Fruit fly (Drosophila melanogaster): ENCODE results near the gene Gk1.

Gene Gk1

dm6 chr3L:175949-176348 lies 29.7 kb downstream of the Gk1 start, which contains the start of gene CG7049:
TSS of gene CG7049 (minus strand) at chr3L:176228.
- TF ChIP-seq N (GFP tag; optimal IDR thresholded peaks at IDR 0.05) (peak; percentile 50), Mio (GFP tag; optimal IDR thresholded peaks at IDR 0.05) (no peak), Myc (optimal IDR thresholded peaks at IDR 0.05) (peak; percentile 86)

- TF ChIP-seq ey (GFP tag; optimal IDR thresholded peaks at IDR 0.05), result no peak
- no peak for TF ChIP-seq lola (GFP tag; optimal IDR thresholded peaks at IDR 0.05)
- no peak for TF ChIP-seq GATAd (GFP tag; optimal IDR thresholded peaks at IDR 0.05)
- TF ChIP-seq h (GFP tag; optimal IDR thresholded peaks at IDR 0.05), result no peak
- TF ChIP-seq Dif (GFP tag; optimal IDR thresholded peaks at IDR 0.05; ENCODE audit: partially characterized antibody), result no peak
- no peak for TF ChIP-seq sage (GFP tag; optimal IDR thresholded peaks at IDR 0.05)
- no peak for TF ChIP-seq brk (GFP tag; optimal IDR thresholded peaks at IDR 0.05)
- TF ChIP-seq dl (GFP tag; optimal IDR thresholded peaks at IDR 0.05; ENCODE audit: insufficient read depth in 1 of 2, partially characterized antibody in 2 of 2), result no peak
- peak; percentile 10 for TF ChIP-seq woc (GFP tag; optimal IDR thresholded peaks at IDR 0.05)
- no peak for TF ChIP-seq fru (GFP tag; optimal IDR thresholded peaks at IDR 0.05)
- TF ChIP-seq Jra (GFP tag; optimal IDR thresholded peaks at IDR 0.05), result peak; percentile 54
- TF ChIP-seq sv (GFP tag; optimal IDR thresholded peaks at IDR 0.05), result no peak
- TF ChIP-seq Mio (GFP tag; optimal IDR thresholded peaks at IDR 0.05), result no peak
- TF ChIP-seq usp (GFP tag; optimal IDR thresholded peaks at IDR 0.05), result no peak
- TF ChIP-seq pan (optimal IDR thresholded peaks at IDR 0.05), result no peak
- no peak for TF ChIP-seq psq (GFP tag; optimal IDR thresholded peaks at IDR 0.05)
- TF ChIP-seq CrebA (GFP tag; optimal IDR thresholded peaks at IDR 0.05; ENCODE audit: borderline replicate concordance), result no peak
- TF ChIP-seq tai (GFP tag; optimal IDR thresholded peaks at IDR 0.05), result no peak
These were observed 31.1 kb downstream of the Gk1 start for dm6 chr3L:174501-174900.

- TF ChIP-seq fru (GFP tag; optimal IDR thresholded peaks at IDR 0.05) (no peak), dsf (GFP tag; optimal IDR thresholded peaks at IDR 0.05; ENCODE audit: borderline replicate concordance) (no peak), usp (GFP tag; optimal IDR thresholded peaks at IDR 0.05) (no peak), ey (GFP tag; optimal IDR thresholded peaks at IDR 0.05) (no peak), N (GFP tag; optimal IDR thresholded peaks at IDR 0.05) (no peak), psq (GFP tag; optimal IDR thresholded peaks at IDR 0.05) (no peak), GATAd (GFP tag; optimal IDR thresholded peaks at IDR 0.05) (no peak), Hnf4 (GFP tag; optimal IDR thresholded peaks at IDR 0.05) (no peak), Abd-B (GFP tag; optimal IDR thresholded peaks at IDR 0.05) (no peak), woc (GFP tag; optimal IDR thresholded peaks at IDR 0.05) (no peak), rgr (GFP tag; optimal IDR thresholded peaks at IDR 0.05) (no peak), Sp1 (GFP tag; optimal IDR thresholded peaks at IDR 0.05) (no peak), foxo (GFP tag; optimal IDR thresholded peaks at IDR 0.05) (no peak), CG9705 (GFP tag; optimal IDR thresholded peaks at IDR 0.05) (no peak), Mio (GFP tag; optimal IDR thresholded peaks at IDR 0.05) (no peak)
These were observed 33.9 kb downstream of the Gk1 start for dm6 chr3L:171729-172128.

dm6 chr3L:166789-167132 lies 38.9 kb downstream of the Gk1 start:
- TF ChIP-seq Myc (optimal IDR thresholded peaks at IDR 0.05) (no peak), dl (GFP tag; optimal IDR thresholded peaks at IDR 0.05; ENCODE audit: insufficient read depth in 1 of 2, partially characterized antibody in 2 of 2) (no peak), Sp1 (GFP tag; optimal IDR thresholded peaks at IDR 0.05) (peak; percentile 16), lola (GFP tag; optimal IDR thresholded peaks at IDR 0.05) (no peak), CG9705 (GFP tag; optimal IDR thresholded peaks at IDR 0.05) (no peak), fru (GFP tag; optimal IDR thresholded peaks at IDR 0.05) (peak; percentile 65), dmrt93B (GFP tag; optimal IDR thresholded peaks at IDR 0.05) (peak; percentile 10), Rel (GFP tag; optimal IDR thresholded peaks at IDR 0.05) (no peak), Rel (tag; optimal IDR thresholded peaks at IDR 0.05) (no peak), OdsH (GFP tag; optimal IDR thresholded peaks at IDR 0.05) (peak; percentile 17), foxo (GFP tag; optimal IDR thresholded peaks at IDR 0.05) (peak in 1 of 2 experiments; percentile 45), CrebA (GFP tag; optimal IDR thresholded peaks at IDR 0.05; ENCODE audit: borderline replicate concordance) (no peak), woc (GFP tag; optimal IDR thresholded peaks at IDR 0.05) (peak; percentile 4), Abd-B (GFP tag; optimal IDR thresholded peaks at IDR 0.05) (no peak), psq (GFP tag; optimal IDR thresholded peaks at IDR 0.05) (peak; percentile 23), Hr78 (GFP tag; optimal IDR thresholded peaks at IDR 0.05) (no peak), Mio (GFP tag; optimal IDR thresholded peaks at IDR 0.05) (no peak), HLH106 (tag; optimal IDR thresholded peaks at IDR 0.05) (peak; percentile 17), Hnf4 (GFP tag; optimal IDR thresholded peaks at IDR 0.05) (no peak), br (GFP tag; optimal IDR thresholded peaks at IDR 0.05) (no peak), ey (GFP tag; optimal IDR thresholded peaks at IDR 0.05) (peak; percentile 17), Hr83 (GFP tag; optimal IDR thresholded peaks at IDR 0.05; ENCODE audit: poor library complexity, severe bottlenecking) (no peak)

Data from whole organism, wandering third instar larva.